Fruit fly (Drosophila melanogaster) whole organism, embryonic: ENCODE measurements around the gene T48.

Source experiments
- Awh ChIP-seq: fragments of 200-800 bp; sonication (Bioruptor generic); IDR thresholded peaks from 2 replicates; pipeline ENCODE4, ENCODE4 v1.3.6; 2022; ENCODE audit warnings: missing biosample characterization, missing genetic modification characterization
- CG10979 ChIP-seq: fragments of 200-800 bp; sonication (Bioruptor generic); optimal IDR thresholded peaks from 2 replicates; lab custom pipeline; 2018; ENCODE audit warnings: missing biosample characterization, mild to moderate bottlenecking, missing genetic modification characterization, moderate library complexity
- CG11093 ChIP-seq: fragments of 200-800 bp; sonication (Bioruptor generic); IDR thresholded peaks from 3 replicates; pipeline ENCODE4 v1.3.6; 2022; ENCODE audit warnings: missing biosample characterization, missing genetic modification characterization
- CG11560 ChIP-seq: fragments of 200-800 bp; sonication (Bioruptor generic); IDR thresholded peaks from 3 replicates; pipeline ENCODE4 v1.3.6; 2022; ENCODE audit warnings: missing biosample characterization, missing genetic modification characterization
- CG11723 ChIP-seq: fragments of 200-800 bp; sonication (Bioruptor generic); optimal IDR thresholded peaks from 2 replicates; lab custom pipeline; 2017; ENCODE audit warnings: missing biosample characterization, mild to moderate bottlenecking, missing genetic modification characterization
- CG12155 ChIP-seq: fragments of 200-800 bp; sonication (Bioruptor generic); optimal IDR thresholded peaks from 3 replicates; lab custom pipeline; 2016; ENCODE audit warnings: missing biosample characterization, missing genetic modification characterization
- CG14860 ChIP-seq: fragments of 200-800 bp; sonication (Bioruptor generic); IDR thresholded peaks from 3 replicates; pipeline ENCODE4 v1.3.6; 2022; ENCODE audit warnings: missing biosample characterization, missing genetic modification characterization; ENCODE audit not compliant: partially characterized antibody
- CG17328 ChIP-seq: fragments of 200-800 bp; sonication (Bioruptor generic); IDR thresholded peaks from 2 replicates; pipeline ENCODE4 v1.3.6; 2022; ENCODE audit warnings: missing biosample characterization, missing genetic modification characterization
- CG17802 ChIP-seq: fragments of 200-800 bp; sonication (Bioruptor generic); optimal IDR thresholded peaks from 2 replicates; lab custom pipeline; 2018; ENCODE audit warnings: missing biosample characterization, mild to moderate bottlenecking, missing genetic modification characterization, moderate library complexity
- CG30403 ChIP-seq: fragments of 200-800 bp; sonication (Bioruptor generic); optimal IDR thresholded peaks from 3 replicates; lab custom pipeline; 2016; ENCODE audit warnings: missing biosample characterization, missing genetic modification characterization
- CG31388 ChIP-seq: fragments of 200-800 bp; sonication (Bioruptor generic); optimal IDR thresholded peaks from 2 replicates; lab custom pipeline; 2016; ENCODE audit warnings: missing biosample characterization, missing genetic modification characterization
- CG32532 ChIP-seq: fragments of 200-800 bp; sonication (Bioruptor generic); IDR thresholded peaks from 2 replicates; pipeline ENCODE4 v1.3.6; 2022; ENCODE audit warnings: missing biosample characterization, missing genetic modification characterization
- CG3407 ChIP-seq: fragments of 200-800 bp; sonication (Bioruptor generic); optimal IDR thresholded peaks from 2 replicates; lab custom pipeline; 2018; ENCODE audit warnings: missing biosample characterization, mild to moderate bottlenecking, missing genetic modification characterization
- CG4282 ChIP-seq: fragments of 200-800 bp; sonication (Bioruptor generic); optimal IDR thresholded peaks from 2 replicates; lab custom pipeline; 2016; ENCODE audit warnings: missing biosample characterization, missing genetic modification characterization
- CG4404 ChIP-seq: fragments of 200-800 bp; sonication (Bioruptor generic); IDR thresholded peaks from 2 replicates; pipeline ENCODE4 v1.3.6; 2022; ENCODE audit warnings: missing biosample characterization, missing genetic modification characterization
- CG6791 ChIP-seq: fragments of 200-800 bp; sonication (Bioruptor generic); IDR thresholded peaks from 3 replicates; pipeline ENCODE4 v1.3.6; 2022; ENCODE audit warnings: missing biosample characterization, missing genetic modification characterization; ENCODE audit not compliant: partially characterized antibody
- CG8478 ChIP-seq: fragments of >200 bp; optimal IDR thresholded peaks from 2 replicates; lab custom pipeline; 2018
- D19B ChIP-seq: fragments of 200-800 bp; sonication (Bioruptor generic); optimal IDR thresholded peaks from 2 replicates; lab custom pipeline; 2017; ENCODE audit warnings: missing biosample characterization, mild to moderate bottlenecking, missing genetic modification characterization
- Dbx ChIP-seq: fragments of 200-800 bp; sonication (Bioruptor generic); IDR thresholded peaks from 3 replicates; pipeline ENCODE4 v1.3.6; 2022; ENCODE audit warnings: missing biosample characterization, missing genetic modification characterization
- Dip2 ChIP-seq: fragments of 200-800 bp; sonication (Bioruptor generic); IDR thresholded peaks from 2 replicates; pipeline ENCODE4 v1.3.6; 2022; ENCODE audit warnings: missing biosample characterization, missing genetic modification characterization
- Doc2 ChIP-seq: fragments of 200-800 bp; sonication (Bioruptor generic); IDR thresholded peaks from 2 replicates; pipeline ENCODE4 v1.3.6; 2022; ENCODE audit warnings: missing biosample characterization, missing genetic modification characterization
- E2f1 ChIP-seq: fragments of 200-800 bp; sonication (Bioruptor generic); IDR thresholded peaks from 2 replicates; pipeline ENCODE4 v1.3.6; 2022; ENCODE audit warnings: missing biosample characterization, missing genetic modification characterization
- GATAe ChIP-seq: fragments of 200-800 bp; sonication (Bioruptor generic); conservative IDR thresholded peaks from 2 replicates; pipeline ENCODE4 v1.3.6; 2022; ENCODE audit warnings: missing biosample characterization, missing genetic modification characterization
- Med ChIP-seq: fragments of 200-800 bp; sonication (Bioruptor generic); peaks from one replicate; lab custom pipeline; 2016; ENCODE audit warnings: missing biosample characterization, missing genetic modification characterization, mild to moderate bottlenecking, inconsistent platforms, moderate library complexity
- Ptx1 ChIP-seq: fragments of 200-800 bp; sonication (Bioruptor generic); IDR thresholded peaks from 2 replicates; pipeline ENCODE4 v1.3.6; 2022; ENCODE audit warnings: missing biosample characterization, missing genetic modification characterization
- Sry-δ ChIP-seq: fragments of 200-800 bp; sonication (Bioruptor generic); optimal IDR thresholded peaks from 2 replicates; lab custom pipeline; 2016; ENCODE audit warnings: missing biosample characterization, missing genetic modification characterization
- Xrp1 ChIP-seq: fragments of 200-800 bp; sonication (Bioruptor generic); IDR thresholded peaks from 2 replicates; pipeline ENCODE4 v1.3.6; 2022; ENCODE audit warnings: missing biosample characterization, missing genetic modification characterization
- ac ChIP-seq: fragments of 200-800 bp; sonication (Bioruptor generic); optimal IDR thresholded peaks from 3 replicates; lab custom pipeline; 2017; ENCODE audit warnings: missing biosample characterization, mild to moderate bottlenecking, missing genetic modification characterization
- bbx ChIP-seq: fragments of 200-800 bp; sonication (Bioruptor generic); IDR thresholded peaks from 2 replicates; pipeline ENCODE4 v1.3.6; 2022; ENCODE audit warnings: missing biosample characterization, missing genetic modification characterization; ENCODE audit not compliant: partially characterized antibody
- cad ChIP-seq: fragments of >200 bp; optimal IDR thresholded peaks from 2 replicates; lab custom pipeline; 2017; ENCODE audit warnings: missing biosample characterization, missing genetic modification characterization
- chif ChIP-seq, 2 experiments: fragments of 200-800 bp; sonication (Bioruptor generic); optimal IDR thresholded peaks; 3 replicates each; lab custom pipeline; 2016; ENCODE audit warnings: missing biosample characterization in 2 of 2, missing genetic modification characterization in 2 of 2
- chinmo ChIP-seq: fragments of 200-800 bp; sonication (Bioruptor generic); IDR thresholded peaks from 4 replicates; pipeline ENCODE4 v1.3.6; 2022; ENCODE audit warnings: missing biosample characterization, missing genetic modification characterization; ENCODE audit not compliant: partially characterized antibody
- corto ChIP-seq: fragments of 200-800 bp; sonication (Bioruptor generic); optimal IDR thresholded peaks from 2 replicates; lab custom pipeline; 2016; ENCODE audit warnings: missing biosample characterization, mild to moderate bottlenecking, missing genetic modification characterization, moderate library complexity
- crp ChIP-seq, 2 experiments: fragments of 200-800 bp; sonication (Bioruptor generic); optimal IDR thresholded peaks; 2 replicates in 1 of 2; 3 replicates in 1 of 2; lab custom pipeline; 2017; ENCODE audit warnings: missing biosample characterization in 2 of 2, missing genetic modification characterization in 2 of 2, mild to moderate bottlenecking in 1 of 2, moderate library complexity in 1 of 2
- dpn ChIP-seq, 2 experiments: fragments of 200-800 bp; sonication (Bioruptor generic); optimal IDR thresholded peaks; 3 replicates each; lab custom pipeline; 2016; ENCODE audit warnings: missing biosample characterization in 2 of 2, missing genetic modification characterization in 2 of 2
- emc ChIP-seq: fragments of 200-800 bp; sonication (Bioruptor generic); optimal IDR thresholded peaks from 2 replicates; lab custom pipeline; 2016; ENCODE audit warnings: missing biosample characterization, missing genetic modification characterization
- exex ChIP-seq: fragments of 200-800 bp; sonication (Bioruptor generic); optimal IDR thresholded peaks from 4 replicates; lab custom pipeline; 2018; ENCODE audit warnings: missing biosample characterization, mild to moderate bottlenecking, missing genetic modification characterization, moderate library complexity
- her ChIP-seq: fragments of 200-800 bp; sonication (Bioruptor generic); optimal IDR thresholded peaks from 2 replicates; lab custom pipeline; 2016; ENCODE audit warnings: missing biosample characterization, missing genetic modification characterization
- jumu ChIP-seq: fragments of 200-800 bp; sonication (Bioruptor generic); optimal IDR thresholded peaks from 3 replicates; lab custom pipeline; 2016; ENCODE audit warnings: missing biosample characterization, missing genetic modification characterization
- kay ChIP-seq: fragments of 200-800 bp; sonication (Bioruptor generic); optimal IDR thresholded peaks from 2 replicates; lab custom pipeline; 2016; ENCODE audit warnings: missing biosample characterization, missing genetic modification characterization
- kni ChIP-seq: fragments of 200-800 bp; sonication (Bioruptor generic); optimal IDR thresholded peaks from 3 replicates; lab custom pipeline; 2017; ENCODE audit warnings: mild to moderate bottlenecking, missing biosample characterization, missing genetic modification reagents, missing genetic modification characterization
- pho ChIP-seq: fragments of 200-800 bp; sonication (Bioruptor generic); optimal IDR thresholded peaks from 2 replicates; lab custom pipeline; 2016; ENCODE audit warnings: missing biosample characterization, missing genetic modification characterization
- scrt ChIP-seq: fragments of 200-800 bp; sonication (Bioruptor generic); optimal IDR thresholded peaks from 2 replicates; lab custom pipeline; 2018; ENCODE audit warnings: missing biosample characterization, mild to moderate bottlenecking, missing genetic modification characterization, moderate library complexity
- tll ChIP-seq, 2 experiments: fragments of 200-800 bp in 1 of 2; fragments of >200 bp in 1 of 2; sonication (Bioruptor generic) in 1 of 2; optimal IDR thresholded peaks; 2 replicates each; lab custom pipeline; 2017 to 2019; ENCODE audit warnings: missing biosample characterization in 2 of 2, missing genetic modification characterization in 2 of 2, mild to moderate bottlenecking in 1 of 2, moderate library complexity in 1 of 2
- zf30C ChIP-seq: fragments of 200-800 bp; sonication (Bioruptor generic); optimal IDR thresholded peaks from 3 replicates; lab custom pipeline; 2018; ENCODE audit warnings: missing biosample characterization, mild to moderate bottlenecking, missing genetic modification characterization

Gene T48

dm6 chr3R:26886283-26886689 lies 4.8 kb downstream of the T48 start (continued):
- TF ChIP-seq CG17802 (no peak), her (GFP tag; lab: Kevin White, UChicago) (no peak), kni (peak; percentile 6), kay (GFP tag; lab: Kevin White, UChicago) (no peak), CG17328 (GFP tag; lab: Robert Waterston, UW) (peak; percentile 68), CG31388 (no peak), GATAe (GFP tag; lab: Robert Waterston, UW) (no peak), Doc2 (no peak), exex (peak; percentile 13), CG4282 (GFP tag; lab: Kevin White, UChicago) (no peak), CG12155 (GFP tag; lab: Kevin White, UChicago) (peak; percentile 26), CG32532 (GFP tag; lab: Robert Waterston, UW) (no peak; the same call in 1 of the 2 replicates), chif (GFP tag; optimal IDR thresholded peaks at IDR 0.05; lab: Kevin White, UChicago) (no peak), CG11560 (0 out of 3 replicates have a peak, but pooled peaks have one; percentile 36), Dbx (GFP tag; lab: Robert Waterston, UW) (no peak), ac (GFP tag; lab: Kevin White, UChicago) (peak; percentile 40), Xrp1 (peak; percentile 85), pho (no peak), CG8478 (lab: Kevin White, UChicago) (no peak), CG11723 (GFP tag; lab: Kevin White, UChicago) (peak; percentile 47), CG4404 (GFP tag; lab: Robert Waterston, UW) (peak; percentile 77), zf30C (GFP tag; lab: Kevin White, UChicago) (no peak), scrt (peak; percentile 37), Ptx1 (GFP tag; lab: Robert Waterston, UW) (peak; percentile 60), CG11093 (GFP tag; lab: Robert Waterston, UW) (no peak; the same call in 1 of the 3 replicates), CG6791 (GFP tag; lab: Robert Waterston, UW) (no peak), D19B (no peak), emc (GFP tag; lab: Kevin White, UChicago) (no peak), CG10979 (peak; percentile 88), E2f1 (GFP tag; lab: Robert Waterston, UW) (peak; percentile 23; the same call in 1 of the 2 replicates), CG3407 (GFP tag; lab: Kevin White, UChicago) (peak; percentile 59), jumu (no peak), Dip2 (GFP tag; lab: Robert Waterston, UW) (no peak), bbx (GFP tag; lab: Robert Waterston, UW) (no peak), dpn (GFP tag; optimal IDR thresholded peaks at IDR 0.05; lab: Kevin White, UChicago) (peak in 1 of 2 experiments; percentile 37), Sry-δ (GFP tag; lab: Kevin White, UChicago) (no peak), Med (GFP tag; lab: Kevin White, UChicago) (peak; percentile 75), CG30403 (GFP tag; lab: Kevin White, UChicago) (peak; percentile 65)

dm6 chr3R:26887155-26887554 lies 5.6 kb downstream of the T48 start:
- TF ChIP-seq crp (GFP tag; optimal IDR thresholded peaks at IDR 0.05; lab: Kevin White, UChicago) (no peak), tll (GFP tag; optimal IDR thresholded peaks at IDR 0.05; lab: Kevin White, UChicago) (peak in 1 of 2 experiments; percentile 68), CG14860 (0 out of 3 replicates have a peak, but pooled peaks have one; percentile 27), Awh (GFP tag; lab: Robert Waterston, UW) (0 out of 2 replicates have a peak, but pooled peaks have one; percentile 26), chinmo (GFP tag; lab: Robert Waterston, UW) (0 out of 4 replicates have a peak, but pooled peaks have one; percentile 32), corto (GFP tag; lab: Kevin White, UChicago) (no peak), cad (GFP tag; lab: Kevin White, UChicago) (peak; percentile 74)
